Worm (Caenorhabditis elegans) whole organism, midembryonic: Measurements from ENCODE around the gene fbxa-9.

Experiments
- T22C8.4 ChIP-seq: fragments of 200-800 bp; sonication (Bioruptor generic); IDR thresholded peaks from 2 replicates; pipeline ENCODE4 v1.3.6; 2022; ENCODE audit warnings: missing genetic modification characterization, missing compliant biosample characterization
- cog-1 ChIP-seq: sonication (generic microtip); optimal IDR thresholded peaks from 2 replicates; lab custom pipeline; 2016; ENCODE audit warnings: missing genetic modification characterization, missing compliant biosample characterization
- flt-1 ChIP-seq: fragments of 200-800 bp; sonication (Bioruptor generic); IDR thresholded peaks from 2 replicates; pipeline ENCODE4 v1.3.6; 2022; ENCODE audit warnings: missing genetic modification characterization, missing compliant biosample characterization
- klf-2 ChIP-seq: fragments of 200-800 bp; sonication (Bioruptor generic); conservative IDR thresholded peaks from 2 replicates; pipeline ENCODE4 v1.3.6; 2022; ENCODE audit warnings: missing genetic modification reagents, missing genetic modification characterization, missing compliant biosample characterization
- med-1 ChIP-seq: sonication (generic microtip); optimal IDR thresholded peaks from 2 replicates; lab custom pipeline; 2017; ENCODE audit warnings: missing genetic modification characterization, mild to moderate bottlenecking, missing compliant biosample characterization, antibody characterized with exemption, missing genetic modification reagents; ENCODE audit not compliant: insufficient read depth
- ref-1 ChIP-seq: fragments of 200-800 bp; sonication (Bioruptor generic); conservative IDR thresholded peaks from 2 replicates; pipeline ENCODE4 v1.3.6; 2022; ENCODE audit warnings: missing genetic modification reagents, missing genetic modification characterization, missing compliant biosample characterization
- tab-1 ChIP-seq: fragments of 200-800 bp; sonication (Bioruptor generic); IDR thresholded peaks from 2 replicates; pipeline ENCODE4 v1.3.6; 2022; ENCODE audit warnings: missing genetic modification characterization, missing compliant biosample characterization
- ztf-23 ChIP-seq: fragments of 200-800 bp; sonication (Bioruptor generic); IDR thresholded peaks from 2 replicates; pipeline ENCODE4 v1.3.6; 2022; ENCODE audit warnings: missing genetic modification reagents, missing genetic modification characterization, missing compliant biosample characterization
- ztf-29 ChIP-seq: fragments of 200-800 bp; sonication (Bioruptor generic); IDR thresholded peaks from 2 replicates; pipeline ENCODE4 v1.3.6; 2022; ENCODE audit warnings: missing genetic modification reagents, missing genetic modification characterization, missing compliant biosample characterization

Gene fbxa-9

DNA sequence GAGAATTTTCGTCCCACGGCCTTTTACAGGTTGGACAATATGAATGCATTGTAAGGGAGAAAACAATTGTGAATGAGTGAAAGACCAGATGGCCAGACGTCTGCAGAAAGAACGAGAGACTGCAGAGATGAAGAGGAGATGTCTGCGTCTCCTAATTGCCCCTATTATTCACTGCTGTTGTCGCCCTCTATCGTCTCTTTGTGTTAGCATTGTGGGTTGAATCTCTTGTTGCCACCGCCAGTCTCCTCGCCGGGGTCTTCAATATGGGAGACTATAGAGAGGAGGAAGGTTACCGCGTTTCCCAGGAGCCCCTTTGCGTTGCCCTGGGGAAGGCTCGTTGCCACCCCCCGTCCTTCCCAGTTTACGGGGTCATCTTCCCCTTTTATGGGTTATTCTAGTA, 38.4 kb downstream of the fbxa-9 start, which contains the start of gene Y54F10BM.9:
Gene Y54F10BM.9, minus strand, starts transcription at position 61 of the 400 bp plus-strand sequence.
- peak; percentile 5 for TF ChIP-seq cog-1 (tag; lab: Kevin White, UChicago)
- no peak for TF ChIP-seq ztf-29 (GFP tag; lab: Robert Waterston, UW)
- TF ChIP-seq T22C8.4 (GFP tag; lab: Robert Waterston, UW) = no peak
- TF ChIP-seq flt-1 (GFP tag; lab: Robert Waterston, UW) = no peak
- TF ChIP-seq ztf-23 (GFP tag; lab: Robert Waterston, UW) = no peak
- 0 out of 2 replicates have a peak, but pooled peaks have one; percentile 13 for TF ChIP-seq ref-1 (GFP tag; lab: Robert Waterston, UW)

DNA sequence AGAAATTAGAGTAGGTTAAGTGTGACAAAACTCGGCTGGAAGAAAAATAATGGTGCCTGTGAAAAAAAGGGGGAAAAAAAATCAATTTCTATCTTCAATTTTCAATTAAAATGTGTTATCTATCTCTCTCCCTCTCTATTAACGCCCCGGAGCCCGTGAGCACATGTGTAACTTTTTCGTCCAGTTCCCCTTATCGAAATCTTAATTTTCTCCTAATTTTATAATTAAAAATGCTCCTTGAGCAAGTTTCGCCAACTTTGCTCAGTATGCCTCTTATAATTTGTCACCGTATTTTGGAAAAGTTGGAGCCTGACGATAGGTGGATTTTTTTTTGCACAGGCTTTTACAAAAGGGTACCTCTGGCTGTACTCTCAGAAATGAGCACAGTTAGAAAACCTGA, 41.6 kb downstream of the fbxa-9 start, which contains the start of the genes fbxa-1 and Y54F10BM.20:
Gene fbxa-1, minus strand, starts transcription at position 101 of the 400 bp plus-strand sequence.
Gene Y54F10BM.20, plus strand, starts transcription at position 231 of the 400 bp plus-strand sequence.
- TF ChIP-seq flt-1 (GFP tag; lab: Robert Waterston, UW) (no peak), med-1 (GFP tag; lab: Kevin White, UChicago) (no peak), ztf-29 (GFP tag; lab: Robert Waterston, UW) (no peak), cog-1 (tag; lab: Kevin White, UChicago) (no peak), tab-1 (GFP tag; lab: Robert Waterston, UW) (no peak), ztf-23 (GFP tag; lab: Robert Waterston, UW) (no peak), klf-2 (GFP tag; lab: Robert Waterston, UW) (no peak), T22C8.4 (GFP tag; lab: Robert Waterston, UW) (no peak), ref-1 (GFP tag; lab: Robert Waterston, UW) (no peak)

DNA sequence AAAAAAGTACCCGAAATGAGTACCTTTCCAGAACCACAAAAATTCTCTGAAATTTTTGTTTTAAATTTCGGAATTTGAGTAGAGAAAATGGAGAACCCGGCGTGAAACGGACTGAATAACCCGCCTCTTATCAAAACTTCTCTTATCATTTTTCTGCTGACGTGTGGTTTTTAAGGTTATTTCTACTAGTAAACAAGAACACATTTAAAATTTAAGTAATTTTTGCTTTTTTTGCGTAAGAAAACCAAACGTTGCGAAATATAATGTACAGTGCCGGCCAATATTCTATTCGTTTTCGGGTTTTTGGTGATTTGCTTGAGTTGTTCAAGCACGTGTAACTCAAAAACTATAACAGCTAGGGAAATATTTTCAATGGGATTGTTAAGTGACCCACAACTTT, 44.5 kb downstream of the fbxa-9 start:
- no peak for TF ChIP-seq klf-2 (GFP tag; lab: Robert Waterston, UW)
- no peak for TF ChIP-seq med-1 (GFP tag; lab: Kevin White, UChicago)
- no peak for TF ChIP-seq T22C8.4 (GFP tag; lab: Robert Waterston, UW)
- TF ChIP-seq ztf-29 (GFP tag; lab: Robert Waterston, UW) = no peak
- no peak for TF ChIP-seq cog-1 (tag; lab: Kevin White, UChicago)
- no peak for TF ChIP-seq flt-1 (GFP tag; lab: Robert Waterston, UW)
- TF ChIP-seq ztf-23 (GFP tag; lab: Robert Waterston, UW) = no peak
- no peak for TF ChIP-seq tab-1 (GFP tag; lab: Robert Waterston, UW)

DNA sequence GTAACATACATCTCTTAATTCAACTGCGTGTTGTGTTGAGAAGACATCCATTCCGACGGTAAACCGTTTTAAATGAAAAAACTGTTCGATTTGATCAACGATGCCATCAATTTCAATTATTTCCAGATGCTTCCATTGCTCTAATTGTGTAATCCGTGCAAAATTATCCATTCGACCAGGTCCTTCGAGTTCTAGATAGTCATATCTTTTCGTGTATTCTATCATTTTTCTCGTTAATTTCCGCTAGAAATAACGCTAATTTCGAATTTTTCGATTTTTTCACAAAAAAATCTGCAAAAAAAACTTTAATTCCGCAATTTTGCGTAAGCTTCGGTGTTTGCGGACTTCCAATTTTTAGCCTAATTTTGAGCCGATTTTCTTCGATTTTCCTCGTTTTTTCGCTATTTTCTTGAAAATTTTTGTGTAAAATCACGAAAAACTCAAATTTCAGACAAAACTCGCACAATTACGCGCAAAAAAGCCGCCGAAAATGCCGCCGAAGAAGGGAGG, 47.6 kb downstream of the fbxa-9 start, which contains the start of the genes fbxa-66 and iffb-1:
Gene fbxa-66, minus strand, starts transcription at position 51 of the 510 bp plus-strand sequence.
Gene iffb-1, plus strand, starts transcription at position 452 of the 510 bp plus-strand sequence.
- no peak for TF ChIP-seq ref-1 (GFP tag; lab: Robert Waterston, UW)
- no peak for TF ChIP-seq klf-2 (GFP tag; lab: Robert Waterston, UW)
- TF ChIP-seq flt-1 (GFP tag; lab: Robert Waterston, UW) = no peak
- TF ChIP-seq cog-1 (tag; lab: Kevin White, UChicago) = no peak
- TF ChIP-seq tab-1 (GFP tag; lab: Robert Waterston, UW) = no peak
- TF ChIP-seq ztf-23 (GFP tag; lab: Robert Waterston, UW) = no peak
- TF ChIP-seq T22C8.4 (GFP tag; lab: Robert Waterston, UW) = no peak
- no peak for TF ChIP-seq med-1 (GFP tag; lab: Kevin White, UChicago)
- TF ChIP-seq ztf-29 (GFP tag; lab: Robert Waterston, UW) = no peak

DNA sequence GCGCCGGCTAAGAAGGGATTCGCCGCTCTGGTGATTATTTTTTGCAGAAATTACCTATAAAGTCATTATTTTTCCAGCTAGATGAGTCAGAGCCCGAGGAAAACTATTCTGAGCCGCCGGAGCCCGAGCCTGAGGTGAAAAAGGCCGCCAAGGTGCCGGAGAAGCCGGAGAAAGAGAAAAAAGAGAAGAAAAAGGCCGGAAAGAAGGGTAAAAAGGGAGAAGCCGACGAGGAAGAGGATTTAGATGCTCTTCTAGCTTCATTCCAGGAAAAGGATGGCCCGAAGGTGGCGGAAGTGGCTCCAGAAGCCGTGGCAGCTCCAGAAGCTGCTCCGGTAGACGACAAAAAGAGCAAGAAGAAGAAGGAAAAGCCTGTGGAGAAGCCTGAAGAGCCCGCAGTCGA, 48.2 kb downstream of the fbxa-9 start:
- no peak for TF ChIP-seq ref-1 (GFP tag; lab: Robert Waterston, UW)
- no peak for TF ChIP-seq cog-1 (tag; lab: Kevin White, UChicago)
- TF ChIP-seq tab-1 (GFP tag; lab: Robert Waterston, UW) = 0 out of 2 replicates have a peak, but pooled peaks have one; percentile 5
- no peak for TF ChIP-seq T22C8.4 (GFP tag; lab: Robert Waterston, UW)

DNA sequence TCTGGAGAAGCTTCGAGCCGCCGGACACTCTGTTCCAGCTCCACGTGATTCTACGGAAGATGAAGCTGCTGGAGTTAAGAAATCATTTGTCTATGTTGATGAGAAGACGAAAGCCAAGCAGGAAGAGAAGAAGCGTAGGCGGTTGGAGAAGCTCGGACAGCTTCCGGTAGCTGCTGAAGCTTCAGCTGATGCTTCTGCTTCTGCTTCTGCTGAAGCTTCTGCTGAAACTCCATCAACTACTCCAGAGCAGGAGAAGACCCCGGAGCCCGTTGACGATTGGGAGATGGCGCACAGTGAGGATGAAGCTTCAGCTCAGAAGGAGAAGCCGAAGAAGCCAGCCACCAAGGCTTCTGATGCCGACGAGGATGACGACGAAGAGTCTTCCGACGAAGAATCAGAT, 50.0 kb downstream of the fbxa-9 start:
- TF ChIP-seq ztf-29 (GFP tag; lab: Robert Waterston, UW) (no peak), cog-1 (tag; lab: Kevin White, UChicago) (no peak), klf-2 (GFP tag; lab: Robert Waterston, UW) (no peak), ref-1 (GFP tag; lab: Robert Waterston, UW) (no peak)
